Fruit fly (Drosophila melanogaster) whole organism, embryonic: Measurements from ENCODE around the gene ppk23.

Experiments
- Atf-2 ChIP-seq: fragments of 200-800 bp; sonication (Bioruptor generic); optimal IDR thresholded peaks from 2 replicates; lab custom pipeline; 2016; ENCODE audit warnings: missing biosample characterization, missing genetic modification characterization
- BEAF-32 ChIP-seq: fragments of 200-800 bp; sonication (Bioruptor generic); optimal IDR thresholded peaks from 3 replicates; lab custom pipeline; 2017; ENCODE audit warnings: missing biosample characterization, missing genetic modification characterization, mild to moderate bottlenecking, moderate library complexity, missing genetic modification reagents
- Blimp-1 ChIP-seq: fragments of 200-800 bp; sonication (Bioruptor generic); optimal IDR thresholded peaks from 3 replicates; lab custom pipeline; 2018; ENCODE audit warnings: missing biosample characterization, missing genetic modification characterization, mild to moderate bottlenecking, moderate library complexity, missing genetic modification reagents
- CG10147 ChIP-seq: fragments of 200-800 bp; sonication (Bioruptor generic); optimal IDR thresholded peaks from 2 replicates; lab custom pipeline; 2019; ENCODE audit warnings: missing biosample characterization, mild to moderate bottlenecking, missing genetic modification characterization, moderate library complexity
- CG10209 ChIP-seq: fragments of 200-800 bp; sonication (Bioruptor generic); optimal IDR thresholded peaks from 3 replicates; lab custom pipeline; 2017; ENCODE audit warnings: missing biosample characterization, mild to moderate bottlenecking, missing genetic modification characterization, missing genetic modification reagents
- CG10366 ChIP-seq: fragments of 200-800 bp; sonication (Bioruptor generic); IDR thresholded peaks from 2 replicates; pipeline ENCODE4 v1.3.6; 2022; ENCODE audit warnings: missing biosample characterization, missing genetic modification characterization
- CG11695 ChIP-seq: fragments of 200-800 bp; sonication (Bioruptor generic); IDR thresholded peaks from 3 replicates; pipeline ENCODE4 v1.3.6; 2022; ENCODE audit warnings: missing biosample characterization, missing genetic modification characterization
- CG12299 ChIP-seq: fragments of 200-800 bp; sonication (Bioruptor generic); optimal IDR thresholded peaks from 2 replicates; lab custom pipeline; 2018; ENCODE audit warnings: missing biosample characterization, mild to moderate bottlenecking, missing genetic modification characterization
- CG13775 ChIP-seq: fragments of 200-800 bp; sonication (Bioruptor generic); optimal IDR thresholded peaks from 3 replicates; lab custom pipeline; 2017; ENCODE audit warnings: missing biosample characterization, mild to moderate bottlenecking, missing genetic modification characterization
- CG1602 ChIP-seq: fragments of 200-800 bp; sonication (Bioruptor generic); optimal IDR thresholded peaks from 3 replicates; lab custom pipeline; 2016; ENCODE audit warnings: missing biosample characterization, missing genetic modification characterization
- CG2712 ChIP-seq: fragments of 200-800 bp; optimal IDR thresholded peaks from 3 replicates; lab custom pipeline; 2019; ENCODE audit warnings: missing biosample characterization, mild to moderate bottlenecking, missing genetic modification characterization, moderate library complexity
- CG2889 ChIP-seq: fragments of 200-800 bp; sonication (Bioruptor generic); IDR thresholded peaks from 3 replicates; pipeline ENCODE4 v1.3.6; 2022; ENCODE audit warnings: missing biosample characterization, missing genetic modification characterization
- CG3726 ChIP-seq: fragments of 200-800 bp; sonication (Bioruptor generic); IDR thresholded peaks from 3 replicates; pipeline ENCODE4, ENCODE4 v1.3.6; 2022; ENCODE audit warnings: missing biosample characterization, missing genetic modification characterization
- CG42726 ChIP-seq: fragments of 200-800 bp; sonication (Bioruptor generic); IDR thresholded peaks from 2 replicates; pipeline ENCODE4 v1.3.6; 2022; ENCODE audit warnings: missing biosample characterization, missing genetic modification characterization; ENCODE audit not compliant: partially characterized antibody
- CG4854 ChIP-seq: fragments of 200-800 bp; sonication (Bioruptor generic); optimal IDR thresholded peaks from 2 replicates; lab custom pipeline; 2016; ENCODE audit warnings: missing biosample characterization, missing genetic modification characterization, inconsistent platforms
- CG6683 ChIP-seq: fragments of 200-800 bp; sonication (Bioruptor generic); optimal IDR thresholded peaks from 2 replicates; lab custom pipeline; 2017; ENCODE audit warnings: missing biosample characterization, mild to moderate bottlenecking, missing genetic modification characterization, missing genetic modification reagents
- CG6765 ChIP-seq: fragments of 200-800 bp; sonication (Bioruptor generic); optimal IDR thresholded peaks from 3 replicates; lab custom pipeline; 2017; ENCODE audit warnings: missing biosample characterization, mild to moderate bottlenecking, missing genetic modification characterization
- CG6813 ChIP-seq: fragments of 200-800 bp; sonication (Bioruptor generic); optimal IDR thresholded peaks from 2 replicates; lab custom pipeline; 2017; ENCODE audit warnings: missing biosample characterization, missing genetic modification characterization, mild to moderate bottlenecking, moderate library complexity, missing genetic modification reagents
- CG7839 ChIP-seq: fragments of 200-800 bp; sonication (Bioruptor generic); optimal IDR thresholded peaks from 3 replicates; lab custom pipeline; 2018; ENCODE audit warnings: missing biosample characterization, mild to moderate bottlenecking, missing genetic modification characterization, moderate library complexity
- CG7963 ChIP-seq: fragments of 200-800 bp; sonication (Bioruptor generic); IDR thresholded peaks from 3 replicates; pipeline ENCODE4 v1.3.6; 2022; ENCODE audit warnings: missing biosample characterization, missing genetic modification characterization; ENCODE audit not compliant: partially characterized antibody
- CG7987 ChIP-seq: fragments of 200-800 bp; sonication (Bioruptor generic); optimal IDR thresholded peaks from 2 replicates; lab custom pipeline; 2018; ENCODE audit warnings: missing biosample characterization, mild to moderate bottlenecking, missing genetic modification characterization, moderate library complexity
- D ChIP-seq, 2 experiments: fragments of 200-800 bp in 1 of 2; fragments of >200 bp in 1 of 2; sonication (Bioruptor generic) in 1 of 2; optimal IDR thresholded peaks; 2 replicates in 1 of 2; 3 replicates in 1 of 2; lab custom pipeline; 2017; ENCODE audit warnings: mild to moderate bottlenecking in 1 of 2, missing biosample characterization in 1 of 2, missing genetic modification characterization in 1 of 2, missing genetic modification reagents in 1 of 2
- D19B ChIP-seq: fragments of 200-800 bp; sonication (Bioruptor generic); optimal IDR thresholded peaks from 2 replicates; lab custom pipeline; 2017; ENCODE audit warnings: missing biosample characterization, mild to moderate bottlenecking, missing genetic modification characterization
- Deaf1 ChIP-seq: fragments of 200-800 bp; optimal IDR thresholded peaks from 3 replicates; lab custom pipeline; 2019; ENCODE audit warnings: missing biosample characterization, mild to moderate bottlenecking, missing genetic modification characterization, moderate library complexity
- Dip2 ChIP-seq: fragments of 200-800 bp; sonication (Bioruptor generic); IDR thresholded peaks from 2 replicates; pipeline ENCODE4 v1.3.6; 2022; ENCODE audit warnings: missing biosample characterization, missing genetic modification characterization
- Drgx ChIP-seq: fragments of 200-800 bp; sonication (Bioruptor generic); IDR thresholded peaks from 2 replicates; pipeline ENCODE4 v1.3.6; 2022; ENCODE audit warnings: missing biosample characterization, missing genetic modification characterization
- Eip74EF ChIP-seq, 2 experiments: fragments of 200-800 bp in 1 of 2; fragments of >200 bp in 1 of 2; sonication (Bioruptor generic) in 1 of 2; optimal IDR thresholded peaks; 2 replicates each; lab custom pipeline; 2017 to 2019; ENCODE audit warnings: missing biosample characterization in 2 of 2, missing genetic modification characterization in 2 of 2, mild to moderate bottlenecking in 1 of 2, moderate library complexity in 1 of 2
- Elba2 ChIP-seq: fragments of 200-800 bp; sonication (Bioruptor generic); optimal IDR thresholded peaks from 3 replicates; lab custom pipeline; 2016; ENCODE audit warnings: missing biosample characterization, missing genetic modification characterization
- Max ChIP-seq: fragments of 200-800 bp; sonication (Bioruptor generic); optimal IDR thresholded peaks from 2 replicates; lab custom pipeline; 2016; ENCODE audit warnings: missing biosample characterization, mild to moderate bottlenecking, missing genetic modification characterization
- Nf-YB ChIP-seq: fragments of 200-800 bp; sonication (Bioruptor generic); optimal IDR thresholded peaks from 3 replicates; lab custom pipeline; 2019; ENCODE audit warnings: missing biosample characterization, mild to moderate bottlenecking, missing genetic modification characterization, moderate library complexity
- Pdp1 ChIP-seq, 2 experiments: fragments of 200-800 bp; sonication (Bioruptor generic); optimal IDR thresholded peaks; 3 replicates each; lab custom pipeline; 2016; ENCODE audit warnings: missing biosample characterization in 2 of 2, missing genetic modification characterization in 2 of 2, mild to moderate bottlenecking in 1 of 2, moderate library complexity in 1 of 2
- Side ChIP-seq: fragments of 200-800 bp; sonication (Bioruptor generic); optimal IDR thresholded peaks from 2 replicates; lab custom pipeline; 2016; ENCODE audit warnings: missing biosample characterization, missing genetic modification characterization
- TFAM ChIP-seq: fragments of 200-800 bp; sonication (Bioruptor generic); optimal IDR thresholded peaks from 2 replicates; lab custom pipeline; 2017; ENCODE audit warnings: missing biosample characterization, missing genetic modification characterization, inconsistent platforms
- amos ChIP-seq: fragments of 200-800 bp; sonication (Bioruptor generic); IDR thresholded peaks from 2 replicates; pipeline ENCODE4 v1.3.6; 2022; ENCODE audit warnings: missing biosample characterization, missing genetic modification characterization; ENCODE audit not compliant: partially characterized antibody
- btn ChIP-seq: fragments of 200-800 bp; sonication (Bioruptor generic); optimal IDR thresholded peaks from 2 replicates; lab custom pipeline; 2016; ENCODE audit warnings: missing biosample characterization, missing genetic modification characterization
- crc ChIP-seq: fragments of 200-800 bp; sonication (Bioruptor generic); optimal IDR thresholded peaks from 2 replicates; lab custom pipeline; 2016; ENCODE audit warnings: missing biosample characterization, missing genetic modification characterization
- esg ChIP-seq: fragments of 200-800 bp; sonication (Bioruptor generic); conservative IDR thresholded peaks from 2 replicates; pipeline ENCODE4 v1.3.6; 2022; ENCODE audit warnings: missing biosample characterization, missing genetic modification characterization
- gcm2 ChIP-seq: fragments of 200-800 bp; sonication (Bioruptor generic); optimal IDR thresholded peaks from 2 replicates; lab custom pipeline; 2016; ENCODE audit warnings: missing biosample characterization, missing genetic modification characterization
- grau ChIP-seq: fragments of 200-800 bp; optimal IDR thresholded peaks from 3 replicates; lab custom pipeline; 2019; ENCODE audit warnings: missing biosample characterization, mild to moderate bottlenecking, missing genetic modification characterization, moderate library complexity
- grn ChIP-seq: fragments of 200-800 bp; sonication (Bioruptor generic); optimal IDR thresholded peaks from 3 replicates; lab custom pipeline; 2017; ENCODE audit warnings: missing biosample characterization, missing genetic modification characterization
- gsb ChIP-seq: fragments of 200-800 bp; sonication (Bioruptor generic); IDR thresholded peaks from 2 replicates; pipeline ENCODE4 v1.3.6; 2022; ENCODE audit warnings: missing biosample characterization, missing genetic modification characterization
- ham ChIP-seq: fragments of 200-800 bp; sonication (Bioruptor generic); IDR thresholded peaks from 2 replicates; pipeline ENCODE4 v1.3.6; 2022; ENCODE audit warnings: missing biosample characterization, missing genetic modification characterization
- jigr1 ChIP-seq: fragments of 200-800 bp; sonication (Bioruptor generic); IDR thresholded peaks from 3 replicates; pipeline ENCODE4 v1.3.6; 2022; ENCODE audit warnings: missing biosample characterization, missing genetic modification characterization
- lmd ChIP-seq: fragments of 200-800 bp; sonication (Bioruptor generic); IDR thresholded peaks from 2 replicates; pipeline ENCODE4 v1.3.6; 2022; ENCODE audit warnings: missing biosample characterization, missing genetic modification characterization
- pb ChIP-seq: fragments of 200-800 bp; sonication (Bioruptor generic); optimal IDR thresholded peaks from 3 replicates; lab custom pipeline; 2016; ENCODE audit warnings: missing biosample characterization, missing genetic modification characterization
- row ChIP-seq: fragments of 200-800 bp; sonication (Bioruptor generic); IDR thresholded peaks from 3 replicates; pipeline ENCODE4 v1.3.6; 2022; ENCODE audit warnings: missing biosample characterization, missing genetic modification characterization
- salm ChIP-seq: fragments of 200-800 bp; sonication (Bioruptor generic); optimal IDR thresholded peaks from 2 replicates; lab custom pipeline; 2018; ENCODE audit warnings: missing biosample characterization, mild to moderate bottlenecking, missing genetic modification characterization
- sima ChIP-seq: fragments of 200-800 bp; sonication (Bioruptor generic); optimal IDR thresholded peaks from 2 replicates; lab custom pipeline; 2016; ENCODE audit warnings: missing biosample characterization, missing genetic modification characterization
- unc-4 ChIP-seq: fragments of 200-800 bp; sonication (Bioruptor generic); IDR thresholded peaks from 2 replicates; pipeline ENCODE4 v1.3.6; 2022; ENCODE audit warnings: missing biosample characterization, missing genetic modification characterization; ENCODE audit not compliant: partially characterized antibody

The ppk23 gene

dm6 chrX:17595822-17596221, 26.8 kb upstream of the ppk23 start (continued):
- TF ChIP-seq CG12299 (tag; lab: Kevin White, UChicago) (peak; percentile 12), CG42726 (GFP tag; lab: Robert Waterston, UW) (no peak), CG4854 (peak; percentile 42), Side (GFP tag; lab: Kevin White, UChicago) (peak; percentile 14), sima (GFP tag; lab: Kevin White, UChicago) (no peak), Nf-YB (GFP tag; lab: Kevin White, UChicago) (peak; percentile 32), Blimp-1 (GFP tag; lab: Kevin White, UChicago) (peak; percentile 72), D (optimal IDR thresholded peaks at IDR 0.05; lab: Kevin White, UChicago) (no peak), D (GFP tag; optimal IDR thresholded peaks at IDR 0.05; lab: Kevin White, UChicago) (peak; percentile 54), crc (peak; percentile 2), ham (GFP tag; lab: Robert Waterston, UW) (no peak), CG10147 (peak; percentile 86), TFAM (no peak), CG10366 (peak; percentile 80), Eip74EF (GFP tag; optimal IDR thresholded peaks at IDR 0.05; lab: Kevin White, UChicago) (no peak), CG10209 (peak; percentile 78), Atf-2 (GFP tag; lab: Kevin White, UChicago) (peak; percentile 4), gsb (peak; percentile 77), CG7963 (no peak), unc-4 (GFP tag; lab: Robert Waterston, UW) (no peak), CG7839 (peak; percentile 85), esg (peak; percentile 81), Pdp1 (GFP tag; optimal IDR thresholded peaks at IDR 0.05; lab: Kevin White, UChicago) (peak; percentile 49 to 67), gcm2 (GFP tag; lab: Kevin White, UChicago) (no peak), Elba2 (GFP tag; lab: Kevin White, UChicago) (no peak), CG13775 (GFP tag; lab: Kevin White, UChicago) (peak; percentile 66), row (GFP tag; lab: Robert Waterston, UW) (peak; percentile 86), grn (GFP tag; lab: Kevin White, UChicago) (no peak), Max (peak; percentile 81), salm (tag; lab: Kevin White, UChicago) (peak; percentile 18), CG6683 (peak; percentile 62), CG6765 (GFP tag; lab: Kevin White, UChicago) (peak; percentile 57), pb (GFP tag; lab: Kevin White, UChicago) (no peak), Deaf1 (tag; lab: Kevin White, UChicago) (peak; percentile 50), CG7987 (peak; percentile 12), CG2712 (tag; lab: Kevin White, UChicago) (peak; percentile 80), D19B (peak; percentile 98), btn (GFP tag; lab: Kevin White, UChicago) (no peak), Dip2 (GFP tag; lab: Robert Waterston, UW) (no peak), CG11695 (GFP tag; lab: Robert Waterston, UW) (peak; percentile 86), grau (tag; lab: Kevin White, UChicago) (peak; percentile 83), CG6813 (peak; percentile 57), jigr1 (GFP tag; lab: Robert Waterston, UW) (0 out of 3 replicates have a peak, but pooled peaks have one; percentile 45), CG2889 (GFP tag; lab: Robert Waterston, UW) (peak; percentile 82), Drgx (GFP tag; lab: Robert Waterston, UW) (peak; percentile 77), BEAF-32 (GFP tag; lab: Kevin White, UChicago) (no peak), amos (GFP tag; lab: Robert Waterston, UW) (no peak), CG1602 (GFP tag; lab: Kevin White, UChicago) (peak; percentile 63), CG3726 (GFP tag; lab: Robert Waterston, UW) (peak; percentile 75; the same call in 2 of the 3 replicates), lmd (GFP tag; lab: Robert Waterston, UW) (peak; percentile 89)
